Worm (Caenorhabditis elegans) whole organism, late embryonic: ENCODE data around the gene djr-1.1.

Experiments
- ceh-9 ChIP-seq: sonication (generic microtip); optimal IDR thresholded peaks from 2 replicates; lab custom pipeline; 2016; ENCODE audit warnings: mild to moderate bottlenecking, missing genetic modification characterization, inconsistent platforms, missing compliant biosample characterization
- dmd-4 ChIP-seq: sonication (generic microtip); optimal IDR thresholded peaks from 2 replicates; lab custom pipeline; 2016; ENCODE audit warnings: borderline replicate concordance, missing genetic modification characterization, missing compliant biosample characterization

DNA sequence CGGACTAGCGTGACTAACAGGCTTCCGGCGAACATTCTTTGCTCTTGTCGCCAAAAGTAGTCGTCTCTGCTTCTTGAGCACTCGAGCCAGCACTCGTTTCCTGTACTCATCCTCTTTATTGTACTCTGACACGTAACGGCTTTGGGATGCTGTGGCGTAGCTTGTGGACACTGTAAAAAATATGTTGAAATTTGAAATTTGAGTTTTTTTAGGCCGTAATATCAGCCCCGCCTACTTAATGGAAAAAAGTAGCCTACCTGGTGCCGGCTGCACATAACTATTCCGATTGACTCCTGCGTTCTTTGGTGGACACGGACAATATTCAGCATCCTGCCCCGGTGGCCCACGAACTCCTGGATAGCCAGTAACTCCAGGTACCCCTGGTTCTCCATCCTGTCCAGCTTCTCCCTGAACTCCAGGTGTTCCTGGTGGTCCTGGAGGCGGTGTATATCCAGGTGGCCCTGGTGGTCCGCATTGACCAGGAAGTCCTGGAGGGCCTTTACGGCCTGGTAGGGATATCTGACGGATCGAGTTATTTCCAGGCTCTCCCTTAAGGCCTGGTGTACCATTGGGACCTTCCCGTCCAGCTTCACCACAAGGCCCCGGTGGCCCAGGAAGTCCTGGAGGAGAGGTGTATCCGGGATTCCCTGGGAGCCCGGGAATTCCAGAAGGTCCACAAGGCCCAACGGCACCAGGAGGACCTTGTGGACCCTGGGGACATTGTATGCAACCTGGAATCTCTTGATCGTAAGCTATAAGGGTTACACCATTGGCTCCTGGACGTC is 13.7 kb downstream of the djr-1.1 start:
- no peak for TF ChIP-seq dmd-4 (tag; lab: Kevin White, UChicago)
- no peak for TF ChIP-seq ceh-9 (tag; lab: Kevin White, UChicago)
